Fruit fly (Drosophila melanogaster): Measurements from ENCODE around the gene CG42750.

CG42750 gene

dm6 chr2L:18310489-18310888 lies 34.9 kb upstream of the CG42750 start (continued):
- TF ChIP-seq CG3995 (GFP tag; optimal IDR thresholded peaks at IDR 0.05) (no peak), oc (tag; optimal IDR thresholded peaks at IDR 0.05) (peak; percentile 39), CG12299 (tag; optimal IDR thresholded peaks at IDR 0.05) (no peak), BEAF-32 (GFP tag; optimal IDR thresholded peaks at IDR 0.05) (no peak), CG2116 (GFP tag; optimal IDR thresholded peaks at IDR 0.05) (peak; percentile 23), Kr (GFP tag; optimal IDR thresholded peaks at IDR 0.05) (no peak), CG8478 (optimal IDR thresholded peaks at IDR 0.05) (no peak), D19B (GFP tag; optimal IDR thresholded peaks at IDR 0.05) (no peak), CG2875 (GFP tag; optimal IDR thresholded peaks at IDR 0.05) (peak; percentile 9), schlank (tag; optimal IDR thresholded peaks at IDR 0.05) (no peak), gcm2 (GFP tag; optimal IDR thresholded peaks at IDR 0.05) (no peak), CG9437 (GFP tag; optimal IDR thresholded peaks at IDR 0.05) (peak; percentile 39), NK7.1 (GFP tag; optimal IDR thresholded peaks at IDR 0.05) (no peak), Elba2 (GFP tag; optimal IDR thresholded peaks at IDR 0.05) (no peak), Nf-YA (GFP tag; IDR thresholded peaks at IDR 0.05) (peak; percentile 50; the same call in 1 of the 2 replicates), CG2120 (GFP tag; optimal IDR thresholded peaks at IDR 0.05) (peak; percentile 27), CG15073 (GFP tag; optimal IDR thresholded peaks at IDR 0.05) (no peak), NfI (GFP tag; optimal IDR thresholded peaks at IDR 0.05) (peak; percentile 52), sens-2 (GFP tag; IDR thresholded peaks at IDR 0.05) (no peak), tna (GFP tag; IDR thresholded peaks at IDR 0.05; ENCODE audit: partially characterized antibody) (no peak), CG31388 (GFP tag; optimal IDR thresholded peaks at IDR 0.05) (no peak), CG8388 (GFP tag; optimal IDR thresholded peaks at IDR 0.05) (peak; percentile 49), Stat92E (GFP tag; optimal IDR thresholded peaks at IDR 0.05) (no peak), Dip3 (GFP tag; optimal IDR thresholded peaks at IDR 0.05) (no peak), insv (GFP tag; optimal IDR thresholded peaks at IDR 0.05) (no peak), HLH3B (GFP tag; IDR thresholded peaks at IDR 0.05) (peak; percentile 70), klu (GFP tag; IDR thresholded peaks at IDR 0.05) (no peak), nmo (GFP tag; optimal IDR thresholded peaks at IDR 0.05) (peak; percentile 55), fu2 (GFP tag; optimal IDR thresholded peaks at IDR 0.05) (no peak), CG31441 (GFP tag; IDR thresholded peaks at IDR 0.05) (peak; percentile 86), HHEX (GFP tag; optimal IDR thresholded peaks at IDR 0.05) (peak; percentile 44), CG4820 (GFP tag; optimal IDR thresholded peaks at IDR 0.05) (peak; percentile 57), sob (GFP tag; IDR thresholded peaks at IDR 0.05) (peak; percentile 33; the same call in 1 of the 2 replicates), CG34224 (GFP tag; IDR thresholded peaks at IDR 0.05; ENCODE audit: partially characterized antibody) (no peak), nerfin-1 (tag; optimal IDR thresholded peaks at IDR 0.05) (peak; percentile 50), sim (GFP tag; IDR thresholded peaks at IDR 0.05) (no peak), CG9727 (GFP tag; optimal IDR thresholded peaks at IDR 0.05) (peak; percentile 44), CG33213 (GFP tag; optimal IDR thresholded peaks at IDR 0.05) (no peak), kay (GFP tag; optimal IDR thresholded peaks at IDR 0.05) (no peak), CG13123 (GFP tag; optimal IDR thresholded peaks at IDR 0.05) (no peak), CG12659 (GFP tag; optimal IDR thresholded peaks at IDR 0.05) (peak; percentile 25), CG9876 (GFP tag; optimal IDR thresholded peaks at IDR 0.05) (no peak), CG7745 (tag; optimal IDR thresholded peaks at IDR 0.05) (no peak), Sox102F (GFP tag; optimal IDR thresholded peaks at IDR 0.05) (peak; percentile 78), danr (GFP tag; IDR thresholded peaks at IDR 0.05) (no peak), CG7556 (GFP tag; optimal IDR thresholded peaks at IDR 0.05) (peak; percentile 61), CG11398 (GFP tag; optimal IDR thresholded peaks at IDR 0.05) (no peak), Deaf1 (tag; optimal IDR thresholded peaks at IDR 0.05) (peak; percentile 37), stwl (tag; optimal IDR thresholded peaks at IDR 0.05) (peak; percentile 32), CG31365 (tag; optimal IDR thresholded peaks at IDR 0.05) (no peak), corto (GFP tag; optimal IDR thresholded peaks at IDR 0.05) (peak; percentile 43)

Measured in whole organism, embryonic.